Worm (Caenorhabditis elegans) whole organism, late embryonic: ENCODE measurements around the gene T27F7.12.

Source experiments
- C38D4.7 ChIP-seq: fragments of 200-800 bp; sonication (Bioruptor generic); optimal IDR thresholded peaks from 2 replicates; lab custom pipeline; 2018; ENCODE audit warnings: mild to moderate bottlenecking, missing genetic modification characterization, moderate library complexity, missing compliant biosample characterization
- K02D7.2 ChIP-seq: sonication (generic microtip); optimal IDR thresholded peaks from 2 replicates; lab custom pipeline; 2017; ENCODE audit warnings: mild to moderate bottlenecking, missing genetic modification characterization, missing compliant biosample characterization
- K09A11.1 ChIP-seq: sonication (generic microtip); optimal IDR thresholded peaks from 2 replicates; lab custom pipeline; 2017; ENCODE audit warnings: antibody characterized with exemption, mild to moderate bottlenecking, missing genetic modification characterization, missing compliant biosample characterization; ENCODE audit not compliant: insufficient read depth
- Y22D7AL.16 ChIP-seq: sonication (generic microtip); optimal IDR thresholded peaks from 2 replicates; lab custom pipeline; 2016; ENCODE audit warnings: missing genetic modification characterization, missing compliant biosample characterization
- ama-1 ChIP-seq: fragments of 150-350 bp; optimal IDR thresholded peaks from 2 replicates; lab custom pipeline; 2014
- ceh-14 ChIP-seq: sonication (generic microtip); optimal IDR thresholded peaks from 2 replicates; lab custom pipeline; 2016; ENCODE audit warnings: missing genotype, missing genetic modification characterization, missing compliant biosample characterization
- ceh-18 ChIP-seq: sonication (generic microtip); optimal IDR thresholded peaks from 2 replicates; lab custom pipeline; 2016; ENCODE audit warnings: missing genetic modification characterization, missing compliant biosample characterization
- ceh-2 ChIP-seq: sonication (generic microtip); optimal IDR thresholded peaks from 2 replicates; lab custom pipeline; 2016; ENCODE audit warnings: missing genotype, missing genetic modification characterization, missing compliant biosample characterization
- ceh-22 ChIP-seq: sonication (generic microtip); optimal IDR thresholded peaks from 2 replicates; lab custom pipeline; 2017; ENCODE audit warnings: missing biosample characterization, missing genetic modification characterization
- ceh-30 ChIP-seq: fragments of 150-350 bp; optimal IDR thresholded peaks from 2 replicates; lab custom pipeline; 2014; ENCODE audit warnings: missing biosample characterization, missing genetic modification characterization
- ceh-31 ChIP-seq: sonication (generic microtip); optimal IDR thresholded peaks from 2 replicates; lab custom pipeline; 2016; ENCODE audit warnings: missing genetic modification characterization, missing compliant biosample characterization
- ceh-45 ChIP-seq: fragments of 200-800 bp; sonication (Bioruptor generic); IDR thresholded peaks from 2 replicates; pipeline ENCODE4 v1.3.6; 2022; ENCODE audit warnings: missing genetic modification reagents, missing genetic modification characterization, missing compliant biosample characterization
- ceh-6 ChIP-seq: fragments of 200-800 bp; sonication (Bioruptor generic); optimal IDR thresholded peaks from 2 replicates; lab custom pipeline; 2018; ENCODE audit warnings: mild to moderate bottlenecking, missing genetic modification characterization, missing compliant biosample characterization
- dmd-4 ChIP-seq: sonication (generic microtip); optimal IDR thresholded peaks from 2 replicates; lab custom pipeline; 2016; ENCODE audit warnings: borderline replicate concordance, missing genetic modification characterization, missing compliant biosample characterization
- dve-1 ChIP-seq: sonication (generic microtip); optimal IDR thresholded peaks from 2 replicates; lab custom pipeline; 2017; ENCODE audit warnings: antibody characterized with exemption, mild to moderate bottlenecking, missing genetic modification characterization, missing compliant biosample characterization
- ets-4 ChIP-seq: sonication (generic microtip); optimal IDR thresholded peaks from 2 replicates; lab custom pipeline; 2016; ENCODE audit warnings: missing genetic modification characterization, missing compliant biosample characterization
- eyg-1 ChIP-seq: sonication (generic microtip); optimal IDR thresholded peaks from 2 replicates; lab custom pipeline; 2016; ENCODE audit warnings: missing genotype, missing genetic modification characterization, missing compliant biosample characterization
- fkh-10 ChIP-seq: fragments of 150-350 bp; optimal IDR thresholded peaks from 2 replicates; lab custom pipeline; 2014; ENCODE audit warnings: missing biosample characterization, missing genetic modification reagents, missing genetic modification characterization
- fkh-6 ChIP-seq: sonication (generic microtip); optimal IDR thresholded peaks from 2 replicates; lab custom pipeline; 2016; ENCODE audit warnings: missing genetic modification characterization, missing compliant biosample characterization
- hlh-30 ChIP-seq: sonication (generic microtip); optimal IDR thresholded peaks from 2 replicates; lab custom pipeline; 2017; ENCODE audit warnings: antibody characterized with exemption, missing genetic modification characterization, missing compliant biosample characterization; ENCODE audit not compliant: insufficient read depth
- hlh-6 ChIP-seq: sonication (generic microtip); optimal IDR thresholded peaks from 2 replicates; lab custom pipeline; 2016; ENCODE audit warnings: missing genotype, missing genetic modification characterization, missing compliant biosample characterization
- hlh-8 ChIP-seq: sonication (generic microtip); optimal IDR thresholded peaks from 2 replicates; lab custom pipeline; 2016; ENCODE audit warnings: missing genotype, missing genetic modification characterization, missing compliant biosample characterization
- lim-6 ChIP-seq: sonication (generic microtip); optimal IDR thresholded peaks from 2 replicates; lab custom pipeline; 2016; ENCODE audit warnings: missing genetic modification characterization, missing compliant biosample characterization
- lin-11 ChIP-seq: fragments of 200-800 bp; sonication (Bioruptor generic); optimal IDR thresholded peaks from 2 replicates; lab custom pipeline; 2018; ENCODE audit warnings: mild to moderate bottlenecking, missing genetic modification characterization, missing compliant biosample characterization
- madf-2 ChIP-seq: sonication (generic microtip); optimal IDR thresholded peaks from 2 replicates; lab custom pipeline; 2017; ENCODE audit warnings: missing genetic modification characterization, missing compliant biosample characterization
- mec-3 ChIP-seq: sonication (generic microtip); optimal IDR thresholded peaks from 2 replicates; lab custom pipeline; 2016; ENCODE audit warnings: borderline replicate concordance, missing genetic modification characterization, missing compliant biosample characterization
- nfya-1 ChIP-seq: sonication (generic microtip); optimal IDR thresholded peaks from 2 replicates; lab custom pipeline; 2017; ENCODE audit warnings: missing genetic modification characterization, mild to moderate bottlenecking, missing compliant biosample characterization, antibody characterized with exemption, moderate library complexity
- odd-2 ChIP-seq: sonication (generic microtip); optimal IDR thresholded peaks from 2 replicates; lab custom pipeline; 2017; ENCODE audit warnings: antibody characterized with exemption, mild to moderate bottlenecking, missing genetic modification characterization, missing compliant biosample characterization
- pag-3 ChIP-seq: sonication (generic microtip); optimal IDR thresholded peaks from 2 replicates; lab custom pipeline; 2016; ENCODE audit warnings: missing compliant biosample characterization, missing genetic modification characterization, borderline replicate concordance
- pat-9 ChIP-seq: fragments of 200-800 bp; sonication (Bioruptor generic); optimal IDR thresholded peaks from 2 replicates; lab custom pipeline; 2018; ENCODE audit warnings: mild to moderate bottlenecking, missing genetic modification characterization, moderate library complexity, missing compliant biosample characterization
- pax-1 ChIP-seq: fragments of 150-350 bp; optimal IDR thresholded peaks from 2 replicates; lab custom pipeline; 2014; ENCODE audit warnings: missing biosample characterization, missing genetic modification characterization
- pha-4 ChIP-seq: fragments of 150-350 bp; optimal IDR thresholded peaks from 2 replicates; lab custom pipeline; 2018; ENCODE audit warnings: missing biosample characterization, missing genetic modification reagents, missing genetic modification characterization
- pqm-1 ChIP-seq: sonication (generic microtip); optimal IDR thresholded peaks from 2 replicates; lab custom pipeline; 2016; ENCODE audit warnings: missing genetic modification characterization, missing compliant biosample characterization
- rnt-1 ChIP-seq: sonication (generic microtip); optimal IDR thresholded peaks from 2 replicates; lab custom pipeline; 2016; ENCODE audit warnings: missing genetic modification characterization, missing compliant biosample characterization
- sox-2 ChIP-seq: fragments of 200-800 bp; sonication (Bioruptor generic); IDR thresholded peaks from 2 replicates; pipeline ENCODE4 v1.3.6; 2022; ENCODE audit warnings: missing genetic modification reagents, missing genetic modification characterization, missing compliant biosample characterization
- syd-9 ChIP-seq: sonication (generic microtip); optimal IDR thresholded peaks from 2 replicates; lab custom pipeline; 2016; ENCODE audit warnings: mild to moderate bottlenecking, missing genetic modification characterization, moderate library complexity, missing compliant biosample characterization
- tbx-2 ChIP-seq: sonication (generic microtip); optimal IDR thresholded peaks from 2 replicates; lab custom pipeline; 2016; ENCODE audit warnings: missing genetic modification characterization, missing compliant biosample characterization
- tbx-7 ChIP-seq: sonication (generic microtip); optimal IDR thresholded peaks from 2 replicates; lab custom pipeline; 2016; ENCODE audit warnings: missing genotype, missing genetic modification characterization, missing compliant biosample characterization
- unc-3 ChIP-seq, 2 experiments: fragments of 200-800 bp in 1 of 2; sonication (Bioruptor generic) in 1 of 2; sonication (generic microtip) in 1 of 2; conservative IDR thresholded peaks in 1 of 2; optimal IDR thresholded peaks in 1 of 2; 2 replicates each; pipeline versions ENCODE4 v1.3.6 to Lab custom; 2016 to 2022; ENCODE audit warnings: missing compliant biosample characterization in 2 of 2, missing genetic modification characterization in 2 of 2, missing genetic modification reagents in 1 of 2
- unc-42 ChIP-seq: sonication (generic microtip); optimal IDR thresholded peaks from 2 replicates; lab custom pipeline; 2016; ENCODE audit warnings: missing genotype, missing genetic modification characterization, missing compliant biosample characterization
- unc-55 ChIP-seq: sonication (generic microtip); optimal IDR thresholded peaks from 2 replicates; lab custom pipeline; 2017; ENCODE audit warnings: missing biosample characterization, missing genetic modification reagents, missing genetic modification characterization
- unc-86 ChIP-seq: sonication (generic microtip); optimal IDR thresholded peaks from 2 replicates; lab custom pipeline; 2016; ENCODE audit warnings: missing genetic modification characterization, missing compliant biosample characterization
- zip-5 ChIP-seq: sonication (generic microtip); optimal IDR thresholded peaks from 2 replicates; lab custom pipeline; 2016; ENCODE audit warnings: missing genetic modification characterization, missing compliant biosample characterization

The T27F7.12 gene

DNA sequence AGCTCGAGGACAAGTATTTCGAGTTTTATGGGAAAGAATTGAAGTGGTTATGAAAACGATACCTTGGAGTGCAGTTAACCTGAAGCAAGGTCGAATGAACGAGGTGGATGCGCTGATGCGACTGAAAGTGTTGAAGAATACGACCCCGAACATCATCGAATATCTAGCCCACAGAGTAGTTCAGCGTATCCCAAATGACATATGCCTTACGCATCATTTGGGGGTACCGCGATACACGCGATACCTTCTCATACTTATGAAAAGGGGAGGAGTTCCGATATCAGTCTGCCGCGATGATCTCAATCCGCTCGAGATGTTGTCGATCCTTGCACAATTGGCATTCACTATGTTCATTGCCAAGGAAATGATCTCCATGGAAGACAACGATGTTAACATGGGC lies at the start of gene T27F7.12:
T27F7.12 (plus strand) TSS at position 301 of the 400 bp plus-strand sequence.
- TF ChIP-seq madf-2 (tag; lab: Kevin White, UChicago) = no peak
- no peak for TF ChIP-seq fkh-10 (GFP tag; lab: Kevin White, UChicago)
- TF ChIP-seq unc-42 (tag; lab: Kevin White, UChicago) = no peak
- TF ChIP-seq eyg-1 (tag; lab: Kevin White, UChicago) = no peak
- TF ChIP-seq mec-3 = no peak
- no peak for TF ChIP-seq lim-6 (tag; lab: Kevin White, UChicago)
- TF ChIP-seq syd-9 (tag; lab: Kevin White, UChicago) = no peak
- no peak for TF ChIP-seq zip-5 (tag; lab: Kevin White, UChicago)
- no peak for TF ChIP-seq ceh-6
- TF ChIP-seq ceh-30 (tag; lab: Kevin White, UChicago) = no peak
- no peak for TF ChIP-seq tbx-2 (tag; lab: Kevin White, UChicago)
- no peak for TF ChIP-seq dmd-4
- no peak for TF ChIP-seq unc-55 (GFP tag; lab: Kevin White, UChicago)
- no peak for TF ChIP-seq hlh-8 (tag; lab: Kevin White, UChicago)
- TF ChIP-seq fkh-6 = no peak
- TF ChIP-seq ets-4 (tag; lab: Kevin White, UChicago) = no peak
- no peak for TF ChIP-seq lin-11 (tag; lab: Kevin White, UChicago)

DNA sequence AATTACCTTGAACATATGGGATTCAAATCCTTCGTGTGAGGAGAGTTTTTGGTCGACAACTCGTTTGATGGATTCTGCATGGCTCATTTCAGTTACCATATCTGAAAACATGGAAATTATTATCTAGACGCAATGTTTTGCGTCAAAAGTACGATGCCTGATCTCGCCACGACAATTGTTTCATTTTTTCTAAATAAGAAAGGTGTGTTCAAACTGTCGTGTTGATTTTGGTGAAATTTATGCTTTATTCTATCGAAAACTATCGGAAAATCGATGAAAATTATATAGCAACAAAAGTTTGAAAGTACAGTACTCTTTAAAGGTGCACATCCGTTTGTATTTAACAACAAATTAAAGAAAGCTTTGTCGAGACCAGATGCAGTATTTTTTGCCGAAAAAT lies 48.9 kb upstream of the T27F7.12 start, which contains the start of gene cblc-1:
cblc-1 (minus strand) TSS at position 101 of the 400 bp plus-strand sequence.
- no peak for TF ChIP-seq K02D7.2
- no peak for TF ChIP-seq ceh-31
- TF ChIP-seq ama-1 (lab: Kevin White, UChicago) = no peak
- no peak for TF ChIP-seq eyg-1 (tag; lab: Kevin White, UChicago)
- TF ChIP-seq, all 69 proteins: peak for 0

DNA sequence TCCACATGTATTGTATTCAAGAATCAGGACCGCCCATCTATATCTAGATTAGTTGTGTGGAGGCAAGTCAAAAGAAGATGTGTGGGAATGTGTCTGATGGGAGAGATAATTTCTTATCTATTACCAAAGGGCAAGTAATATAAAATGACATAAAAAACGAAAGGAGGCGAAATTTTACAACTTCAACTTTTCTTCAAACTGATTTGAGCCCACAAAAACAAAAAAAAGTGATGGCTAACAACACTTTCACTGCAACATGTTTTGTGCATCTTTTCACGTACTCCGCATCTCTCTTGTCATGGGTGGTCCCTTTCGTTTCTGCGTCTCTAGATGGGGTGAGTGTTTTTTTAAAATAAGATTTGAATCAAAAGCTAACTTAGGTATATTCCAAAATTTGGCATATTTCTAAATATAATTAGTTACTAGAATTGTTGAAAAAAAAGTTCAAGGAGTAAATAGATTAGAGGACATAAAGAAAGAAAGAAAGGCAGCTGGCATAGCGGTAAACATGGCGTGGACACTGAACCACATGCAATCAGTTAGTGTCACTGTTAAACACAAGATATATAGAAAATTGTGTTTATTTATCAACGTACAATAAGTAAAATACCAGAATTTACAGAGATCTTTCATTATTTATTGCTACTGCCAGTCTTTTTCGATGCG lies 48.2 kb upstream of the T27F7.12 start, which contains the start of gene ZK546.19:
ZK546.19 (plus strand) TSS at position 186 of the 666 bp plus-strand sequence.
- TF ChIP-seq odd-2 (tag; lab: Kevin White, UChicago) (no peak), unc-42 (tag; lab: Kevin White, UChicago) (peak; percentile 5), ceh-18 (no peak), mec-3 (no peak), pax-1 (tag; lab: Kevin White, UChicago) (no peak), rnt-1 (tag; lab: Kevin White, UChicago) (peak; percentile 27), ceh-45 (no peak)
- TF ChIP-seq, all 69 proteins: peak for 2

DNA sequence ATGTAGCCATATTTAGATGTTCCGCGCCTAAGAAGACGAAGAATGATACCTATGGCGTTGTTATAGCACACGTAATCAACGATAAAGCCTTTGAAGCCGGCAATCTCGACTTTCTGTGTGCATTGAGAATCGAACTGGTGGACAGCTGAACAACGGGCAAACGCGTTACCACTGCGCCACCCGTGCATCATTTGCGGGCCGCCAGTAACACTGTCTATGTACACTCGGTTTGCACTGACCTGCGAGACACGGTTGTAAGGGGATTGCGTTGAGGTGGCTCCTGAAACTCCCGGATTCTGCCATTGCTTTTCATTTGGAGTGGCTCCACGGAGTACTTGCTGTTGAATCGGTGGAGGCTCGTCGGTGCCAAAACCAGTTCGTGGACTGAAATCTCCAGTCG lies 47.5 kb upstream of the T27F7.12 start:
- TF ChIP-seq ceh-14 (no peak), lim-6 (tag; lab: Kevin White, UChicago) (no peak), fkh-6 (peak; percentile 69), ceh-18 (peak; percentile 64), rnt-1 (tag; lab: Kevin White, UChicago) (peak; percentile 12), nfya-1 (peak; percentile 57), unc-3 (GFP tag; conservative IDR thresholded peaks at IDR 0.05; lab: Robert Waterston, UW) (peak; percentile 33; the same call in 1 of the 2 replicates), unc-3 (tag; optimal IDR thresholded peaks at IDR 0.05; lab: Kevin White, UChicago) (peak; percentile 28), ets-4 (tag; lab: Kevin White, UChicago) (no peak), pqm-1 (tag; lab: Kevin White, UChicago) (no peak), hlh-30 (tag; lab: Kevin White, UChicago) (peak; percentile 6), dve-1 (peak; percentile 49), ceh-22 (peak; percentile 36), lin-11 (tag; lab: Kevin White, UChicago) (peak; percentile 58), zip-5 (tag; lab: Kevin White, UChicago) (peak; percentile 30), hlh-6 (tag; lab: Kevin White, UChicago) (peak; percentile 90), ama-1 (lab: Kevin White, UChicago) (peak; percentile 23), hlh-8 (tag; lab: Kevin White, UChicago) (no peak), sox-2 (GFP tag; lab: Robert Waterston, UW) (peak; percentile 63), K02D7.2 (peak; percentile 23), unc-55 (GFP tag; lab: Kevin White, UChicago) (no peak), C38D4.7 (GFP tag; lab: Kevin White, UChicago) (peak; percentile 76), K09A11.1 (tag; lab: Kevin White, UChicago) (peak; percentile 60), Y22D7AL.16 (tag; lab: Kevin White, UChicago) (peak; percentile 67), pat-9 (tag; lab: Kevin White, UChicago) (peak; percentile 78), syd-9 (tag; lab: Kevin White, UChicago) (peak; percentile 49), ceh-2 (tag; lab: Kevin White, UChicago) (peak; percentile 22), unc-86 (tag; lab: Kevin White, UChicago) (peak; percentile 43), pha-4 (tag; lab: Kevin White, UChicago) (no peak), pag-3 (no peak), tbx-7 (tag; lab: Kevin White, UChicago) (no peak)
